Fruit fly (Drosophila melanogaster) whole organism, prepupa: ENCODE results near the gene CNMaR.

Experiments
- Blimp-1 ChIP-seq: fragments of 200-800 bp; sonication (Bioruptor generic); optimal IDR thresholded peaks from 3 replicates; lab custom pipeline; 2017; ENCODE audit warnings: missing biosample characterization, missing genetic modification characterization, mild to moderate bottlenecking, moderate library complexity, missing genetic modification reagents
- CG10669 ChIP-seq: fragments of 200-800 bp; sonication (Bioruptor generic); optimal IDR thresholded peaks from 3 replicates; lab custom pipeline; 2018; ENCODE audit warnings: missing biosample characterization, mild to moderate bottlenecking, missing genetic modification characterization, moderate library complexity
- CG11294 ChIP-seq: fragments of 200-800 bp; sonication (Bioruptor generic); IDR thresholded peaks from 2 replicates; pipeline ENCODE4 v1.3.6; 2022; ENCODE audit warnings: missing biosample characterization, missing genetic modification characterization
- CG11902 ChIP-seq: fragments of 200-800 bp; sonication (Bioruptor generic); optimal IDR thresholded peaks from 3 replicates; lab custom pipeline; 2016; ENCODE audit warnings: missing biosample characterization, missing genetic modification characterization
- CG15336 ChIP-seq: fragments of 200-800 bp; sonication (Bioruptor generic); IDR thresholded peaks from 2 replicates; pipeline ENCODE4 v1.3.6; 2022; ENCODE audit warnings: missing biosample characterization, missing genetic modification characterization
- CG1621 ChIP-seq: fragments of 200-800 bp; sonication (Bioruptor generic); optimal IDR thresholded peaks from 3 replicates; lab custom pipeline; 2018; ENCODE audit warnings: missing biosample characterization, mild to moderate bottlenecking, missing genetic modification characterization
- CG16779 ChIP-seq: fragments of 200-800 bp; sonication (Bioruptor generic); optimal IDR thresholded peaks from 3 replicates; lab custom pipeline; 2017; ENCODE audit warnings: missing biosample characterization, mild to moderate bottlenecking, missing genetic modification characterization
- CG3032 ChIP-seq: fragments of 200-800 bp; optimal IDR thresholded peaks from 2 replicates; lab custom pipeline; 2019; ENCODE audit warnings: missing biosample characterization, mild to moderate bottlenecking, missing genetic modification characterization, moderate library complexity
- CG31627 ChIP-seq: fragments of 200-800 bp; sonication (Bioruptor generic); optimal IDR thresholded peaks from 3 replicates; lab custom pipeline; 2016; ENCODE audit warnings: missing biosample characterization, missing genetic modification characterization
- CG3919 ChIP-seq: fragments of 200-800 bp; sonication (Bioruptor generic); optimal IDR thresholded peaks from 3 replicates; lab custom pipeline; 2016; ENCODE audit warnings: missing biosample characterization, missing genetic modification characterization
- CG4318 ChIP-seq: fragments of 200-800 bp; sonication (Bioruptor generic); optimal IDR thresholded peaks from 3 replicates; lab custom pipeline; 2017; ENCODE audit warnings: missing biosample characterization, mild to moderate bottlenecking, missing genetic modification characterization
- CG6163 ChIP-seq: fragments of 200-800 bp; sonication (Bioruptor generic); IDR thresholded peaks from 3 replicates; pipeline ENCODE4 v1.3.6; 2022; ENCODE audit warnings: missing biosample characterization, missing genetic modification characterization
- CG6276 ChIP-seq: fragments of 200-800 bp; sonication (Bioruptor generic); optimal IDR thresholded peaks from 2 replicates; lab custom pipeline; 2017; ENCODE audit warnings: missing biosample characterization, mild to moderate bottlenecking, missing genetic modification characterization
- CG6808 ChIP-seq: fragments of 200-800 bp; sonication (Bioruptor generic); optimal IDR thresholded peaks from 3 replicates; lab custom pipeline; 2017; ENCODE audit warnings: missing biosample characterization, missing genetic modification characterization, mild to moderate bottlenecking, moderate library complexity, missing genetic modification reagents
- CG6854 ChIP-seq: fragments of 200-800 bp; sonication (Bioruptor generic); optimal IDR thresholded peaks from 2 replicates; lab custom pipeline; 2017; ENCODE audit warnings: missing biosample characterization, mild to moderate bottlenecking, missing genetic modification characterization
- CG7368 ChIP-seq: fragments of 200-800 bp; sonication (Bioruptor generic); optimal IDR thresholded peaks from 3 replicates; lab custom pipeline; 2016; ENCODE audit warnings: missing biosample characterization, missing genetic modification characterization
- CG8119 ChIP-seq: fragments of 200-800 bp; sonication (Bioruptor generic); IDR thresholded peaks from 3 replicates; pipeline ENCODE4 v1.3.6; 2022; ENCODE audit warnings: missing biosample characterization, missing genetic modification characterization
- CG8319 ChIP-seq: fragments of 200-800 bp; sonication (Bioruptor generic); optimal IDR thresholded peaks from 3 replicates; lab custom pipeline; 2016; ENCODE audit warnings: missing biosample characterization, missing genetic modification characterization
- CG8632 ChIP-seq: fragments of 200-800 bp; sonication (Bioruptor generic); optimal IDR thresholded peaks from 3 replicates; lab custom pipeline; 2016; ENCODE audit warnings: missing biosample characterization, missing genetic modification characterization
- CG9139 ChIP-seq: fragments of 200-800 bp; sonication (Bioruptor generic); optimal IDR thresholded peaks from 3 replicates; lab custom pipeline; 2017; ENCODE audit warnings: missing biosample characterization, mild to moderate bottlenecking, missing genetic modification characterization
- Eip75B ChIP-seq: fragments of 200-800 bp; sonication (Bioruptor generic); optimal IDR thresholded peaks from 3 replicates; lab custom pipeline; 2016; ENCODE audit warnings: missing biosample characterization, missing genetic modification characterization
- Eip78C ChIP-seq: fragments of 200-800 bp; sonication (Bioruptor generic); peaks from one replicate; lab custom pipeline; 2016; ENCODE audit warnings: missing biosample characterization, missing genetic modification characterization
- Eip93F ChIP-seq: fragments of 200-800 bp; sonication (Bioruptor generic); optimal IDR thresholded peaks from 2 replicates; lab custom pipeline; 2016; ENCODE audit warnings: missing biosample characterization, mild to moderate bottlenecking, missing genetic modification characterization
- Ets96B ChIP-seq: fragments of 200-800 bp; optimal IDR thresholded peaks from 2 replicates; lab custom pipeline; 2019; ENCODE audit warnings: missing biosample characterization, mild to moderate bottlenecking, missing genetic modification characterization, moderate library complexity
- Gug ChIP-seq: fragments of 200-800 bp; sonication (Bioruptor generic); IDR thresholded peaks from 2 replicates; pipeline ENCODE4 v1.3.6; 2022; ENCODE audit warnings: missing biosample characterization, missing genetic modification characterization
- Hr39 ChIP-seq: fragments of 200-800 bp; sonication (Bioruptor generic); optimal IDR thresholded peaks from 2 replicates; lab custom pipeline; 2016; ENCODE audit warnings: missing biosample characterization, missing genetic modification characterization
- Hr4 ChIP-seq: fragments of 200-800 bp; sonication (Bioruptor generic); optimal IDR thresholded peaks from 3 replicates; lab custom pipeline; 2016; ENCODE audit warnings: missing biosample characterization, missing genetic modification characterization
- OdsH ChIP-seq: fragments of 200-800 bp; sonication (Bioruptor generic); optimal IDR thresholded peaks from 3 replicates; lab custom pipeline; 2016; ENCODE audit warnings: missing biosample characterization, missing genetic modification characterization
- Sox14 ChIP-seq: fragments of 200-800 bp; sonication (Bioruptor generic); optimal IDR thresholded peaks from 3 replicates; lab custom pipeline; 2016; ENCODE audit warnings: missing biosample characterization, missing genetic modification characterization
- Sox15 ChIP-seq: fragments of 200-800 bp; sonication (Bioruptor generic); optimal IDR thresholded peaks from 3 replicates; lab custom pipeline; 2016; ENCODE audit warnings: missing biosample characterization, missing genetic modification characterization
- cyc ChIP-seq: fragments of 200-800 bp; sonication (Bioruptor generic); optimal IDR thresholded peaks from 3 replicates; lab custom pipeline; 2016; ENCODE audit warnings: missing biosample characterization, missing genetic modification characterization
- dac ChIP-seq: fragments of 200-800 bp; sonication (Bioruptor generic); optimal IDR thresholded peaks from 2 replicates; lab custom pipeline; 2017; ENCODE audit warnings: missing biosample characterization, mild to moderate bottlenecking, missing genetic modification characterization
- esn ChIP-seq: fragments of 200-800 bp; sonication (Bioruptor generic); optimal IDR thresholded peaks from 2 replicates; lab custom pipeline; 2016; ENCODE audit warnings: missing biosample characterization, mild to moderate bottlenecking, missing genetic modification characterization, moderate library complexity
- fd59A ChIP-seq: fragments of 200-800 bp; sonication (Bioruptor generic); optimal IDR thresholded peaks from 2 replicates; lab custom pipeline; 2017; ENCODE audit warnings: missing biosample characterization, mild to moderate bottlenecking, missing genetic modification characterization, missing genetic modification reagents
- fd85E ChIP-seq: fragments of 200-800 bp; sonication (Bioruptor generic); optimal IDR thresholded peaks from 3 replicates; lab custom pipeline; 2016; ENCODE audit warnings: missing biosample characterization, missing genetic modification characterization
- fkh ChIP-seq: fragments of 200-800 bp; sonication (Bioruptor generic); optimal IDR thresholded peaks from 3 replicates; lab custom pipeline; 2017; ENCODE audit warnings: missing biosample characterization, mild to moderate bottlenecking, missing genetic modification characterization, moderate library complexity
- lz ChIP-seq: fragments of 200-800 bp; sonication (Bioruptor generic); optimal IDR thresholded peaks from 3 replicates; lab custom pipeline; 2016; ENCODE audit warnings: missing biosample characterization, missing genetic modification characterization
- pdm3 ChIP-seq: fragments of 200-800 bp; sonication (Bioruptor generic); optimal IDR thresholded peaks from 3 replicates; lab custom pipeline; 2016; ENCODE audit warnings: missing biosample characterization, missing genetic modification characterization
- ss ChIP-seq, 2 experiments: fragments of 200-800 bp; sonication (Bioruptor generic); optimal IDR thresholded peaks; 2 replicates in 1 of 2; 3 replicates in 1 of 2; lab custom pipeline; 2017 to 2018; ENCODE audit warnings: mild to moderate bottlenecking in 2 of 2, missing biosample characterization in 2 of 2, missing genetic modification characterization in 2 of 2, moderate library complexity in 1 of 2
- svp ChIP-seq: fragments of 200-800 bp; sonication (Bioruptor generic); peaks from one replicate; lab custom pipeline; 2016; ENCODE audit warnings: missing biosample characterization, missing genetic modification characterization

CNMaR gene

dm6 chr3L:9698193-9698642, 54.3 kb downstream of the CNMaR start, which contains the start of gene Ubc4:
Gene Ubc4, plus strand, starts transcription at chr3L:9698336.
- no peak for TF ChIP-seq CG3919 (GFP tag; lab: Kevin White, UChicago)
- peak; percentile 39 for TF ChIP-seq CG6854 (GFP tag; lab: Kevin White, UChicago)
- no peak for TF ChIP-seq CG11902 (GFP tag; lab: Kevin White, UChicago)
- no peak for TF ChIP-seq Eip93F (GFP tag; lab: Kevin White, UChicago)
- peak; percentile 36; the same call in 1 of the 3 replicates for TF ChIP-seq CG8119
- peak; percentile 7 for TF ChIP-seq Ets96B (tag; lab: Kevin White, UChicago)
- TF ChIP-seq CG7368 (GFP tag; lab: Kevin White, UChicago): peak; percentile 21
- no peak for TF ChIP-seq ss (GFP tag; optimal IDR thresholded peaks at IDR 0.05; lab: Kevin White, UChicago)
- TF ChIP-seq cyc (GFP tag; lab: Kevin White, UChicago): no peak
- TF ChIP-seq CG31627: peak; percentile 14
- no peak for TF ChIP-seq OdsH (GFP tag; lab: Kevin White, UChicago)
- TF ChIP-seq CG4318 (GFP tag; lab: Kevin White, UChicago): no peak
- peak; percentile 70 for TF ChIP-seq Sox14 (GFP tag; lab: Kevin White, UChicago)
- peak; percentile 52 for TF ChIP-seq esn (GFP tag; lab: Kevin White, UChicago)
- TF ChIP-seq Sox15 (GFP tag; lab: Kevin White, UChicago): no peak
- TF ChIP-seq CG15336 (GFP tag; lab: Robert Waterston, UW): peak; percentile 31; the same call in 1 of the 2 replicates
- TF ChIP-seq svp (GFP tag; lab: Kevin White, UChicago): peak; percentile 72
- 0 out of 3 replicates have a peak, but pooled peaks have one; percentile 39 for TF ChIP-seq CG6163 (GFP tag; lab: Robert Waterston, UW)
- no peak for TF ChIP-seq Hr4 (GFP tag; lab: Kevin White, UChicago)
- TF ChIP-seq fkh (GFP tag; lab: Kevin White, UChicago): no peak
- TF ChIP-seq CG1621: peak; percentile 49
- no peak for TF ChIP-seq CG16779 (tag; lab: Kevin White, UChicago)
- no peak for TF ChIP-seq Blimp-1 (GFP tag; lab: Kevin White, UChicago)
- TF ChIP-seq fd59A (GFP tag; lab: Kevin White, UChicago): no peak
- no peak for TF ChIP-seq dac
- peak; percentile 2 for TF ChIP-seq lz (GFP tag; lab: Kevin White, UChicago)
- TF ChIP-seq CG6276: no peak
- TF ChIP-seq CG3032 (tag; lab: Kevin White, UChicago): peak; percentile 34
- no peak for TF ChIP-seq CG11294 (GFP tag; lab: Robert Waterston, UW)
- no peak for TF ChIP-seq fd85E (GFP tag; lab: Kevin White, UChicago)
- TF ChIP-seq Eip75B: no peak
- TF ChIP-seq Eip78C (GFP tag; lab: Kevin White, UChicago): no peak
- TF ChIP-seq CG6808 (GFP tag; lab: Kevin White, UChicago): no peak

dm6 chr3L:9703495-9703894, 59.6 kb downstream of the CNMaR start, which contains the start of gene CG6761:
Gene CG6761, minus strand, starts transcription at chr3L:9703595.
- TF ChIP-seq Eip78C (GFP tag; lab: Kevin White, UChicago): no peak
- no peak for TF ChIP-seq CG6808 (GFP tag; lab: Kevin White, UChicago)
- TF ChIP-seq fd85E (GFP tag; lab: Kevin White, UChicago): no peak
- no peak for TF ChIP-seq CG6854 (GFP tag; lab: Kevin White, UChicago)
- no peak for TF ChIP-seq dac
- no peak for TF ChIP-seq Hr4 (GFP tag; lab: Kevin White, UChicago)
- TF ChIP-seq CG8319: no peak
- no peak for TF ChIP-seq CG10669 (GFP tag; lab: Kevin White, UChicago)
- no peak for TF ChIP-seq Hr39 (GFP tag; lab: Kevin White, UChicago)
- TF ChIP-seq Eip75B: no peak
- TF ChIP-seq CG8632 (GFP tag; lab: Kevin White, UChicago): no peak
- no peak for TF ChIP-seq CG11294 (GFP tag; lab: Robert Waterston, UW)
- TF ChIP-seq pdm3 (GFP tag; lab: Kevin White, UChicago): no peak
- no peak for TF ChIP-seq CG6276
- no peak for TF ChIP-seq CG9139 (GFP tag; lab: Kevin White, UChicago)
- no peak for TF ChIP-seq Gug (GFP tag; lab: Robert Waterston, UW)
- TF ChIP-seq CG16779 (tag; lab: Kevin White, UChicago): no peak
- no peak for TF ChIP-seq Sox14 (GFP tag; lab: Kevin White, UChicago)
